Fruit fly (Drosophila melanogaster) whole organism, adult: Measurements from ENCODE around the gene deltaCOP.
A peak's percentile ranks its signal among the peaks of the same experiment; 100 is the strongest.

Experiments
- Mnt ChIP-seq: fragments of 200-800 bp; sonication (Bioruptor generic); optimal IDR thresholded peaks from 2 replicates; lab custom pipeline; 2016; ENCODE audit warnings: missing biosample characterization, mild to moderate bottlenecking, missing genetic modification characterization
- toe ChIP-seq: fragments of 200-800 bp; sonication (Bioruptor generic); optimal IDR thresholded peaks from 2 replicates; lab custom pipeline; 2016; ENCODE audit warnings: missing biosample characterization, missing genetic modification characterization

dm6 chrX:1908757-1909156, 47.2 kb upstream of the deltaCOP start, which contains the start of the genes Edem1 and Rbcn-3B:
- TF ChIP-seq toe (GFP tag; lab: Kevin White, UChicago) (no peak), Mnt (GFP tag; lab: Kevin White, UChicago) (peak; percentile 70)
